Worm (Caenorhabditis elegans) whole organism, late embryonic: ENCODE measurements around the gene K12H6.5.

ENCODE experiments used
- K02D7.2 ChIP-seq: sonication (generic microtip); optimal IDR thresholded peaks from 2 replicates; lab custom pipeline; 2017; ENCODE audit warnings: mild to moderate bottlenecking, missing genetic modification characterization, missing compliant biosample characterization
- Y22D7AL.16 ChIP-seq: sonication (generic microtip); optimal IDR thresholded peaks from 2 replicates; lab custom pipeline; 2016; ENCODE audit warnings: missing genetic modification characterization, missing compliant biosample characterization
- ama-1 ChIP-seq: fragments of 150-350 bp; optimal IDR thresholded peaks from 2 replicates; lab custom pipeline; 2014
- dve-1 ChIP-seq: sonication (generic microtip); optimal IDR thresholded peaks from 2 replicates; lab custom pipeline; 2017; ENCODE audit warnings: antibody characterized with exemption, mild to moderate bottlenecking, missing genetic modification characterization, missing compliant biosample characterization
- fax-1 ChIP-seq: sonication (generic microtip); optimal IDR thresholded peaks from 2 replicates; lab custom pipeline; 2016; ENCODE audit warnings: missing genotype, missing genetic modification characterization, missing compliant biosample characterization
- gmeb-2 ChIP-seq: sonication (generic microtip); optimal IDR thresholded peaks from 2 replicates; lab custom pipeline; 2016; ENCODE audit warnings: missing genetic modification characterization, inconsistent platforms, missing compliant biosample characterization
- nhr-232 ChIP-seq: sonication (generic microtip); optimal IDR thresholded peaks from 2 replicates; lab custom pipeline; 2016; ENCODE audit warnings: missing genetic modification characterization, missing compliant biosample characterization
- pag-3 ChIP-seq: sonication (generic microtip); optimal IDR thresholded peaks from 2 replicates; lab custom pipeline; 2016; ENCODE audit warnings: missing compliant biosample characterization, missing genetic modification characterization, borderline replicate concordance
- pha-4 ChIP-seq: fragments of 150-350 bp; optimal IDR thresholded peaks from 2 replicates; lab custom pipeline; 2018; ENCODE audit warnings: missing biosample characterization, missing genetic modification reagents, missing genetic modification characterization
- sox-4 ChIP-seq: sonication (generic microtip); optimal IDR thresholded peaks from 2 replicates; lab custom pipeline; 2017; ENCODE audit warnings: mild to moderate bottlenecking, missing genetic modification characterization, inconsistent platforms, missing compliant biosample characterization
- tbx-7 ChIP-seq: sonication (generic microtip); optimal IDR thresholded peaks from 2 replicates; lab custom pipeline; 2016; ENCODE audit warnings: missing genotype, missing genetic modification characterization, missing compliant biosample characterization

- no peak for TF ChIP-seq nhr-232 (tag; lab: Kevin White, UChicago)
- TF ChIP-seq Y22D7AL.16 (tag; lab: Kevin White, UChicago): no peak
- TF ChIP-seq gmeb-2 (tag; lab: Kevin White, UChicago): no peak
- no peak for TF ChIP-seq dve-1
- no peak for TF ChIP-seq pag-3 (tag; lab: Kevin White, UChicago)
- TF ChIP-seq fax-1 (tag; lab: Kevin White, UChicago): no peak
- no peak for TF ChIP-seq tbx-7 (tag; lab: Kevin White, UChicago)
- TF ChIP-seq ama-1 (lab: Kevin White, UChicago): no peak
- no peak for TF ChIP-seq pha-4 (tag; lab: Kevin White, UChicago)
- TF ChIP-seq K02D7.2: no peak
- TF ChIP-seq sox-4: no peak
Observed at ce11 chrII:2829482-2829881, 3.5 kb upstream of the K12H6.5 start.
